Fruit fly (Drosophila melanogaster): ENCODE data around the gene chif.

DNA sequence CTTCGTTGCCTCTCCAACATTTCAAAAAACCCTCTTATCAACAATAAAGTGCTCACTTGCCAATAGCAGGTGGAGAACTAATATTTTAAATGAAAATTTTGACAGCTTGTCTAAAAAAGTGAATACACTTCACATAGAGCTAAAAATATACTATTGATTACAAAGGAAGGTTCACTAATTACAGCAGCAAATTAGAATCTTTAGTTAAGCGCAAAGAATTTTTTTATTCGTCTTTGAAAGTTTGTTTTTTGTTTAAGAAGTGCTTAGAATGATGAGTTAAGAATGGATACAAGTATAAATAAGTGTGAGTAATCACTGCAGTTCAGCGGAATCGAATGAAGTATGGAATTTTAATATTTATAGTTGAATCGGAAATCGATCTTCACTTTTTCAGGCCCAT is 10.2 kb downstream of the chif start, which contains the start of gene CG44405:
- no peak for TF ChIP-seq psq (optimal IDR thresholded peaks at IDR 0.05)
- no peak for TF ChIP-seq insv (optimal IDR thresholded peaks at IDR 0.05)
- no peak for TF ChIP-seq h (optimal IDR thresholded peaks at IDR 0.05)
- no peak for TF ChIP-seq Sin3A (optimal IDR thresholded peaks at IDR 0.05)
